Fruit fly (Drosophila melanogaster): ENCODE results near the gene wrm2.

wrm2 gene

dm6 chr3L:7326676-7327075 lies 8.3 kb downstream of the wrm2 start:
- no peak for TF ChIP-seq toe (GFP tag; optimal IDR thresholded peaks at IDR 0.05)
- no peak for TF ChIP-seq cic (GFP tag; optimal IDR thresholded peaks at IDR 0.05)
- no peak for TF ChIP-seq kay (GFP tag; ENCODE audit: borderline replicate concordance)
- no peak for TF ChIP-seq pad (GFP tag; optimal IDR thresholded peaks at IDR 0.05)
- TF ChIP-seq CG11617 (GFP tag; optimal IDR thresholded peaks at IDR 0.05), result no peak
- TF ChIP-seq tj (GFP tag; optimal IDR thresholded peaks at IDR 0.05), result no peak
- TF ChIP-seq CG5204 (GFP tag; optimal IDR thresholded peaks at IDR 0.05), result no peak
- TF ChIP-seq CG33017 (tag; optimal IDR thresholded peaks at IDR 0.05), result no peak
- no peak for TF ChIP-seq CG12768 (GFP tag; optimal IDR thresholded peaks at IDR 0.05)
- no peak for TF ChIP-seq Crg-1 (GFP tag; optimal IDR thresholded peaks at IDR 0.05)
- TF ChIP-seq CG7101 (tag; optimal IDR thresholded peaks at IDR 0.05), result no peak
- TF ChIP-seq Mnt (GFP tag; optimal IDR thresholded peaks at IDR 0.05), result no peak
- TF ChIP-seq CG1620 (GFP tag; optimal IDR thresholded peaks at IDR 0.05), result no peak
- no peak for TF ChIP-seq CG14711 (tag; optimal IDR thresholded peaks at IDR 0.05)

- TF ChIP-seq toe (GFP tag; optimal IDR thresholded peaks at IDR 0.05), result peak; percentile 13
- TF ChIP-seq CG5204 (GFP tag; optimal IDR thresholded peaks at IDR 0.05), result no peak
- peak; percentile 66 for TF ChIP-seq CG14711 (tag; optimal IDR thresholded peaks at IDR 0.05)
- TF ChIP-seq tj (GFP tag; optimal IDR thresholded peaks at IDR 0.05), result peak; percentile 27
- TF ChIP-seq ovo (GFP tag; optimal IDR thresholded peaks at IDR 0.05), result peak; percentile 15
- peak; percentile 13 for TF ChIP-seq cic (GFP tag; optimal IDR thresholded peaks at IDR 0.05)
- TF ChIP-seq CG1620 (GFP tag; optimal IDR thresholded peaks at IDR 0.05), result peak; percentile 44
- peak; percentile 36 for TF ChIP-seq CG11617 (GFP tag; optimal IDR thresholded peaks at IDR 0.05)
- TF ChIP-seq CG33017 (tag; optimal IDR thresholded peaks at IDR 0.05), result no peak
- TF ChIP-seq CG7045 (GFP tag; optimal IDR thresholded peaks at IDR 0.05), result no peak
- peak; percentile 14 for TF ChIP-seq pad (GFP tag; optimal IDR thresholded peaks at IDR 0.05)
- TF ChIP-seq Crg-1 (GFP tag; optimal IDR thresholded peaks at IDR 0.05), result peak; percentile 38
- TF ChIP-seq kay (GFP tag; ENCODE audit: borderline replicate concordance), result no peak
- no peak for TF ChIP-seq Clk (GFP tag; optimal IDR thresholded peaks at IDR 0.05)
- no peak for TF ChIP-seq cnc (optimal IDR thresholded peaks at IDR 0.05)
- TF ChIP-seq CG7101 (tag; optimal IDR thresholded peaks at IDR 0.05), result peak; percentile 75
- TF ChIP-seq CG12768 (GFP tag; optimal IDR thresholded peaks at IDR 0.05), result peak; percentile 4
- peak; percentile 44 for TF ChIP-seq Mnt (GFP tag; optimal IDR thresholded peaks at IDR 0.05)
- peak; percentile 17 for TF ChIP-seq bab1 (GFP tag; optimal IDR thresholded peaks at IDR 0.05)
- no peak for TF ChIP-seq Hr96 (GFP tag; optimal IDR thresholded peaks at IDR 0.05)
These were observed 11.7 kb downstream of the wrm2 start, which contains the start of the genes RhoGEF4 and Rint1 for dm6 chr3L:7323348-7323747. RhoGEF4 (minus strand) TSS chr3L:7323411. Rint1 (plus strand) TSS chr3L:7323619.

- TF ChIP-seq cnc (optimal IDR thresholded peaks at IDR 0.05), result no peak
- no peak for TF ChIP-seq Clk (GFP tag; optimal IDR thresholded peaks at IDR 0.05)
- no peak for TF ChIP-seq cic (GFP tag; optimal IDR thresholded peaks at IDR 0.05)
- no peak for TF ChIP-seq bab1 (GFP tag; optimal IDR thresholded peaks at IDR 0.05)
- no peak for TF ChIP-seq Hr96 (GFP tag; optimal IDR thresholded peaks at IDR 0.05)
- TF ChIP-seq CG5204 (GFP tag; optimal IDR thresholded peaks at IDR 0.05), result no peak
These were observed 15.3 kb downstream of the wrm2 start, which contains the start of gene CG8607 for dm6 chr3L:7319768-7320167. CG8607 (plus strand) TSS chr3L:7320068.

- no peak for TF ChIP-seq CG33017 (tag; optimal IDR thresholded peaks at IDR 0.05)
- no peak for TF ChIP-seq toe (GFP tag; optimal IDR thresholded peaks at IDR 0.05)
- no peak for TF ChIP-seq pad (GFP tag; optimal IDR thresholded peaks at IDR 0.05)
- no peak for TF ChIP-seq Crg-1 (GFP tag; optimal IDR thresholded peaks at IDR 0.05)
- no peak for TF ChIP-seq kay (GFP tag; ENCODE audit: borderline replicate concordance)
- TF ChIP-seq ovo (GFP tag; optimal IDR thresholded peaks at IDR 0.05), result no peak
- no peak for TF ChIP-seq CG7101 (tag; optimal IDR thresholded peaks at IDR 0.05)
- TF ChIP-seq CG5204 (GFP tag; optimal IDR thresholded peaks at IDR 0.05), result no peak
- TF ChIP-seq CG11617 (GFP tag; optimal IDR thresholded peaks at IDR 0.05), result no peak
- TF ChIP-seq Hr96 (GFP tag; optimal IDR thresholded peaks at IDR 0.05), result no peak
- no peak for TF ChIP-seq CG1620 (GFP tag; optimal IDR thresholded peaks at IDR 0.05)
- TF ChIP-seq bab1 (GFP tag; optimal IDR thresholded peaks at IDR 0.05), result no peak
- TF ChIP-seq Mnt (GFP tag; optimal IDR thresholded peaks at IDR 0.05), result no peak
- no peak for TF ChIP-seq CG7045 (GFP tag; optimal IDR thresholded peaks at IDR 0.05)
These were observed 20.9 kb downstream of the wrm2 start for dm6 chr3L:7314133-7314532.

- TF ChIP-seq CG33017 (tag; optimal IDR thresholded peaks at IDR 0.05) (no peak), CG14711 (tag; optimal IDR thresholded peaks at IDR 0.05) (no peak), CG12768 (GFP tag; optimal IDR thresholded peaks at IDR 0.05) (no peak), CG5204 (GFP tag; optimal IDR thresholded peaks at IDR 0.05) (no peak), cnc (optimal IDR thresholded peaks at IDR 0.05) (no peak), CG1620 (GFP tag; optimal IDR thresholded peaks at IDR 0.05) (no peak), CG7101 (tag; optimal IDR thresholded peaks at IDR 0.05) (no peak), CG11617 (GFP tag; optimal IDR thresholded peaks at IDR 0.05) (no peak), ovo (GFP tag; optimal IDR thresholded peaks at IDR 0.05) (no peak), Clk (GFP tag; optimal IDR thresholded peaks at IDR 0.05) (no peak), pad (GFP tag; optimal IDR thresholded peaks at IDR 0.05) (no peak), Crg-1 (GFP tag; optimal IDR thresholded peaks at IDR 0.05) (no peak), kay (GFP tag; ENCODE audit: borderline replicate concordance) (no peak), CG7045 (GFP tag; optimal IDR thresholded peaks at IDR 0.05) (no peak), Mnt (GFP tag; optimal IDR thresholded peaks at IDR 0.05) (no peak)
These were observed 21.4 kb downstream of the wrm2 start for dm6 chr3L:7313559-7314132.

- TF ChIP-seq CG1620 (GFP tag; optimal IDR thresholded peaks at IDR 0.05) (no peak), Mnt (GFP tag; optimal IDR thresholded peaks at IDR 0.05) (no peak), CG11617 (GFP tag; optimal IDR thresholded peaks at IDR 0.05) (no peak), CG33017 (tag; optimal IDR thresholded peaks at IDR 0.05) (no peak), Clk (GFP tag; optimal IDR thresholded peaks at IDR 0.05) (no peak), bab1 (GFP tag; optimal IDR thresholded peaks at IDR 0.05) (no peak), Hr96 (GFP tag; optimal IDR thresholded peaks at IDR 0.05) (no peak), CG7045 (GFP tag; optimal IDR thresholded peaks at IDR 0.05) (no peak), toe (GFP tag; optimal IDR thresholded peaks at IDR 0.05) (no peak), tj (GFP tag; optimal IDR thresholded peaks at IDR 0.05) (no peak), CG7101 (tag; optimal IDR thresholded peaks at IDR 0.05) (no peak), cnc (optimal IDR thresholded peaks at IDR 0.05) (no peak), Crg-1 (GFP tag; optimal IDR thresholded peaks at IDR 0.05) (no peak), CG14711 (tag; optimal IDR thresholded peaks at IDR 0.05) (no peak)
These were observed 22.3 kb downstream of the wrm2 start, which contains the start of gene unc-13-4A for dm6 chr3L:7312754-7313153. unc-13-4A (minus strand) TSS chr3L:7312896.

All from whole organism, adult.